Worm (Caenorhabditis elegans) whole organism, early embryonic: ENCODE measurements around the gene fbxa-27.

Source experiments
- B0310.2 ChIP-seq: sonication (generic microtip); optimal IDR thresholded peaks from 2 replicates; lab custom pipeline; 2016; ENCODE audit warnings: mild to moderate bottlenecking, missing genetic modification characterization, missing compliant biosample characterization
- ama-1 ChIP-seq: fragments of 150-350 bp; optimal IDR thresholded peaks from 2 replicates; lab custom pipeline; 2014
- ceh-13 ChIP-seq: fragments of 200-800 bp; sonication (Bioruptor generic); optimal IDR thresholded peaks from 2 replicates; lab custom pipeline; 2018; ENCODE audit warnings: mild to moderate bottlenecking, missing genetic modification characterization, missing compliant biosample characterization
- hmg-4 ChIP-seq: fragments of 200-800 bp; sonication (Bioruptor generic); optimal IDR thresholded peaks from 2 replicates; lab custom pipeline; 2018; ENCODE audit warnings: mild to moderate bottlenecking, missing genetic modification characterization, missing compliant biosample characterization
- sea-1 ChIP-seq: fragments of 200-800 bp; sonication (Bioruptor generic); conservative IDR thresholded peaks from 2 replicates; pipeline ENCODE4 v1.3.6; 2022; ENCODE audit warnings: missing genetic modification characterization, missing compliant biosample characterization
- tra-4 ChIP-seq: sonication (generic microtip); optimal IDR thresholded peaks from 2 replicates; lab custom pipeline; 2017; ENCODE audit warnings: missing genetic modification characterization, missing compliant biosample characterization

- TF ChIP-seq ceh-13 (GFP tag; lab: Kevin White, UChicago) (no peak), ama-1 (no peak), tra-4 (tag; lab: Kevin White, UChicago) (no peak), hmg-4 (GFP tag; lab: Kevin White, UChicago) (no peak), B0310.2 (tag; lab: Kevin White, UChicago) (no peak), sea-1 (no peak)
Observed at ce11 chrIII:1374355-1374807, 31.6 kb downstream of the fbxa-27 start, which contains the start of gene Y82E9BR.20.
